Fruit fly (Drosophila melanogaster) whole organism, embryonic: ENCODE results near the gene cbt.

Experiments used
- ATbp ChIP-seq: fragments of 200-800 bp; sonication (Bioruptor generic); optimal IDR thresholded peaks from 2 replicates; lab custom pipeline; 2017; ENCODE audit warnings: missing biosample characterization, mild to moderate bottlenecking, missing genetic modification characterization, missing genetic modification reagents
- Atf3 ChIP-seq: fragments of 200-800 bp; sonication (Bioruptor generic); optimal IDR thresholded peaks from 3 replicates; lab custom pipeline; 2016; ENCODE audit warnings: missing biosample characterization, missing genetic modification characterization
- B-H2 ChIP-seq: fragments of 200-800 bp; sonication (Bioruptor generic); optimal IDR thresholded peaks from 2 replicates; lab custom pipeline; 2018; ENCODE audit warnings: missing biosample characterization, mild to moderate bottlenecking, missing genetic modification characterization
- Bgb ChIP-seq: fragments of 200-800 bp; sonication (Bioruptor generic); IDR thresholded peaks from 2 replicates; pipeline ENCODE4 v1.3.6; 2022; ENCODE audit warnings: missing biosample characterization, missing genetic modification characterization; ENCODE audit not compliant: partially characterized antibody
- Blimp-1 ChIP-seq: fragments of 200-800 bp; sonication (Bioruptor generic); optimal IDR thresholded peaks from 3 replicates; lab custom pipeline; 2018; ENCODE audit warnings: missing biosample characterization, missing genetic modification characterization, mild to moderate bottlenecking, moderate library complexity, missing genetic modification reagents
- CG10274 ChIP-seq: fragments of 200-800 bp; sonication (Bioruptor generic); optimal IDR thresholded peaks from 3 replicates; lab custom pipeline; 2017; ENCODE audit warnings: missing biosample characterization, mild to moderate bottlenecking, missing genetic modification characterization
- CG10565 ChIP-seq: fragments of 200-800 bp; sonication (Bioruptor generic); optimal IDR thresholded peaks from 3 replicates; lab custom pipeline; 2016; ENCODE audit warnings: missing biosample characterization, mild to moderate bottlenecking, missing genetic modification characterization
- CG11560 ChIP-seq: fragments of 200-800 bp; sonication (Bioruptor generic); IDR thresholded peaks from 3 replicates; pipeline ENCODE4 v1.3.6; 2022; ENCODE audit warnings: missing biosample characterization, missing genetic modification characterization
- CG11696 ChIP-seq: fragments of 200-800 bp; sonication (Bioruptor generic); IDR thresholded peaks from 2 replicates; pipeline ENCODE4 v1.3.6; 2022; ENCODE audit warnings: missing biosample characterization, missing genetic modification characterization
- CG12155 ChIP-seq: fragments of 200-800 bp; sonication (Bioruptor generic); optimal IDR thresholded peaks from 3 replicates; lab custom pipeline; 2016; ENCODE audit warnings: missing biosample characterization, missing genetic modification characterization
- CG13424 ChIP-seq: fragments of 200-800 bp; sonication (Bioruptor generic); optimal IDR thresholded peaks from 2 replicates; lab custom pipeline; 2019; ENCODE audit warnings: missing biosample characterization, mild to moderate bottlenecking, missing genetic modification characterization, moderate library complexity
- CG14050 ChIP-seq: fragments of 200-800 bp; sonication (Bioruptor generic); IDR thresholded peaks from 3 replicates; pipeline ENCODE4 v1.3.6; 2022; ENCODE audit warnings: missing biosample characterization, missing genetic modification characterization
- CG15479 ChIP-seq: fragments of 200-800 bp; sonication (Bioruptor generic); optimal IDR thresholded peaks from 3 replicates; lab custom pipeline; 2019; ENCODE audit warnings: missing biosample characterization, mild to moderate bottlenecking, missing genetic modification characterization, moderate library complexity
- CG16779 ChIP-seq: fragments of 200-800 bp; sonication (Bioruptor generic); IDR thresholded peaks from 2 replicates; pipeline ENCODE4 v1.3.6; 2022; ENCODE audit warnings: missing biosample characterization, missing genetic modification characterization
- CG16863 ChIP-seq: fragments of 200-800 bp; sonication (Bioruptor generic); optimal IDR thresholded peaks from 3 replicates; lab custom pipeline; 2016; ENCODE audit warnings: missing biosample characterization, missing genetic modification characterization
- CG17568 ChIP-seq: fragments of 200-800 bp; sonication (Bioruptor generic); optimal IDR thresholded peaks from 2 replicates; lab custom pipeline; 2018; ENCODE audit warnings: missing biosample characterization, mild to moderate bottlenecking, missing genetic modification characterization, moderate library complexity
- CG1832 ChIP-seq: fragments of 200-800 bp; sonication (Bioruptor generic); optimal IDR thresholded peaks from 2 replicates; lab custom pipeline; 2017; ENCODE audit warnings: missing biosample characterization, mild to moderate bottlenecking, missing genetic modification characterization, inconsistent platforms
- CG18599 ChIP-seq: fragments of 200-800 bp; sonication (Bioruptor generic); optimal IDR thresholded peaks from 3 replicates; lab custom pipeline; 2017; ENCODE audit warnings: missing biosample characterization, missing genetic modification characterization, mild to moderate bottlenecking, moderate library complexity, missing genetic modification reagents
- CG18764 ChIP-seq: fragments of 200-800 bp; sonication (Bioruptor generic); optimal IDR thresholded peaks from 3 replicates; lab custom pipeline; 2016; ENCODE audit warnings: missing biosample characterization, missing genetic modification characterization
- CG31365 ChIP-seq: fragments of 200-800 bp; sonication (Bioruptor generic); optimal IDR thresholded peaks from 2 replicates; lab custom pipeline; 2018; ENCODE audit warnings: missing biosample characterization, mild to moderate bottlenecking, missing genetic modification characterization
- CG33213 ChIP-seq: fragments of 200-800 bp; sonication (Bioruptor generic); optimal IDR thresholded peaks from 3 replicates; lab custom pipeline; 2016; ENCODE audit warnings: missing biosample characterization, missing genetic modification characterization
- CG42726 ChIP-seq: fragments of 200-800 bp; sonication (Bioruptor generic); IDR thresholded peaks from 2 replicates; pipeline ENCODE4 v1.3.6; 2022; ENCODE audit warnings: missing biosample characterization, missing genetic modification characterization; ENCODE audit not compliant: partially characterized antibody
- CG4282 ChIP-seq: fragments of 200-800 bp; sonication (Bioruptor generic); optimal IDR thresholded peaks from 2 replicates; lab custom pipeline; 2016; ENCODE audit warnings: missing biosample characterization, missing genetic modification characterization
- CG7745 ChIP-seq: fragments of 200-800 bp; sonication (Bioruptor generic); optimal IDR thresholded peaks from 2 replicates; lab custom pipeline; 2018; ENCODE audit warnings: missing biosample characterization, mild to moderate bottlenecking, missing genetic modification characterization, moderate library complexity
- CG7839 ChIP-seq: fragments of 200-800 bp; sonication (Bioruptor generic); optimal IDR thresholded peaks from 3 replicates; lab custom pipeline; 2018; ENCODE audit warnings: missing biosample characterization, mild to moderate bottlenecking, missing genetic modification characterization, moderate library complexity
- CG7928 ChIP-seq: fragments of 200-800 bp; sonication (Bioruptor generic); optimal IDR thresholded peaks from 2 replicates; lab custom pipeline; 2017; ENCODE audit warnings: missing biosample characterization, mild to moderate bottlenecking, missing genetic modification characterization
- CG8924 ChIP-seq: fragments of 200-800 bp; optimal IDR thresholded peaks from 3 replicates; lab custom pipeline; 2019; ENCODE audit warnings: missing biosample characterization, mild to moderate bottlenecking, missing genetic modification characterization, moderate library complexity
- E2f1 ChIP-seq: fragments of 200-800 bp; sonication (Bioruptor generic); IDR thresholded peaks from 2 replicates; pipeline ENCODE4 v1.3.6; 2022; ENCODE audit warnings: missing biosample characterization, missing genetic modification characterization
- Fer1 ChIP-seq: fragments of 200-800 bp; sonication (Bioruptor generic); optimal IDR thresholded peaks from 2 replicates; lab custom pipeline; 2017; ENCODE audit warnings: missing biosample characterization, mild to moderate bottlenecking, missing genetic modification characterization
- Fer3 ChIP-seq: fragments of 200-800 bp; sonication (Bioruptor generic); optimal IDR thresholded peaks from 2 replicates; lab custom pipeline; 2018; ENCODE audit warnings: missing biosample characterization, mild to moderate bottlenecking, missing genetic modification characterization, moderate library complexity
- HLH54F ChIP-seq: fragments of 200-800 bp; sonication (Bioruptor generic); optimal IDR thresholded peaks from 3 replicates; lab custom pipeline; 2016; ENCODE audit warnings: missing biosample characterization, missing genetic modification characterization
- MESR4 ChIP-seq: fragments of 200-800 bp; sonication (Bioruptor generic); optimal IDR thresholded peaks from 2 replicates; lab custom pipeline; 2018; ENCODE audit warnings: missing biosample characterization, mild to moderate bottlenecking, missing genetic modification characterization, moderate library complexity
- Meics ChIP-seq: fragments of 200-800 bp; sonication (Bioruptor generic); optimal IDR thresholded peaks from 2 replicates; lab custom pipeline; 2017; ENCODE audit warnings: missing biosample characterization, mild to moderate bottlenecking, missing genetic modification characterization
- Nf-YB ChIP-seq: fragments of 200-800 bp; sonication (Bioruptor generic); optimal IDR thresholded peaks from 3 replicates; lab custom pipeline; 2019; ENCODE audit warnings: missing biosample characterization, mild to moderate bottlenecking, missing genetic modification characterization, moderate library complexity
- Rfx ChIP-seq: fragments of 200-800 bp; sonication (Bioruptor generic); IDR thresholded peaks from 2 replicates; pipeline ENCODE4 v1.3.6; 2022; ENCODE audit warnings: missing biosample characterization, missing genetic modification characterization
- Sox102F ChIP-seq: fragments of 200-800 bp; sonication (Bioruptor generic); optimal IDR thresholded peaks from 2 replicates; lab custom pipeline; 2018; ENCODE audit warnings: missing biosample characterization, mild to moderate bottlenecking, missing genetic modification characterization, moderate library complexity
- Taf1 ChIP-seq: fragments of 200-800 bp; sonication (Bioruptor generic); IDR thresholded peaks from 2 replicates; pipeline ENCODE4 v1.3.6; 2022; ENCODE audit warnings: missing biosample characterization, missing genetic modification characterization
- Trl ChIP-seq, 3 experiments: fragments of >200 bp in 2 of 3; fragments of 200-800 bp in 1 of 3; sonication (Bioruptor generic) in 1 of 3; optimal IDR thresholded peaks; 2 replicates in 1 of 3; 3 replicates in 2 of 3; lab custom pipeline; 2016 to 2017; ENCODE audit warnings: missing biosample characterization in 1 of 3, missing genetic modification characterization in 1 of 3
- Vsx1 ChIP-seq: fragments of 200-800 bp; sonication (Bioruptor generic); optimal IDR thresholded peaks from 2 replicates; lab custom pipeline; 2017; ENCODE audit warnings: missing biosample characterization, mild to moderate bottlenecking, missing genetic modification characterization, missing genetic modification reagents
- az2 ChIP-seq: fragments of 200-800 bp; sonication (Bioruptor generic); optimal IDR thresholded peaks from 3 replicates; lab custom pipeline; 2016; ENCODE audit warnings: missing biosample characterization, missing genetic modification characterization
- bbx ChIP-seq: fragments of 200-800 bp; sonication (Bioruptor generic); IDR thresholded peaks from 2 replicates; pipeline ENCODE4 v1.3.6; 2022; ENCODE audit warnings: missing biosample characterization, missing genetic modification characterization; ENCODE audit not compliant: partially characterized antibody
- cwo ChIP-seq: fragments of 200-800 bp; sonication (Bioruptor generic); optimal IDR thresholded peaks from 3 replicates; lab custom pipeline; 2017; ENCODE audit warnings: missing biosample characterization, missing genetic modification characterization, mild to moderate bottlenecking, moderate library complexity, missing genetic modification reagents
- da ChIP-seq: fragments of 200-800 bp; sonication (Bioruptor generic); optimal IDR thresholded peaks from 2 replicates; lab custom pipeline; 2016; ENCODE audit warnings: missing biosample characterization, missing genetic modification characterization
- eve ChIP-seq, 2 experiments: fragments of >200 bp; optimal IDR thresholded peaks; 2 replicates each; lab custom pipeline; 2017; ENCODE audit warnings: missing biosample characterization in 2 of 2, missing genetic modification characterization in 2 of 2
- hbn ChIP-seq: fragments of 200-800 bp; sonication (Bioruptor generic); IDR thresholded peaks from 2 replicates; pipeline ENCODE4 v1.3.6; 2022; ENCODE audit warnings: missing biosample characterization, missing genetic modification characterization; ENCODE audit not compliant: partially characterized antibody
- kni ChIP-seq: fragments of 200-800 bp; sonication (Bioruptor generic); optimal IDR thresholded peaks from 3 replicates; lab custom pipeline; 2017; ENCODE audit warnings: mild to moderate bottlenecking, missing biosample characterization, missing genetic modification reagents, missing genetic modification characterization
- slou ChIP-seq: fragments of 200-800 bp; sonication (Bioruptor generic); optimal IDR thresholded peaks from 3 replicates; lab custom pipeline; 2016; ENCODE audit warnings: missing biosample characterization, missing genetic modification characterization
- tup ChIP-seq: fragments of 200-800 bp; sonication (Bioruptor generic); optimal IDR thresholded peaks from 2 replicates; lab custom pipeline; 2016; ENCODE audit warnings: missing biosample characterization, mild to moderate bottlenecking, missing genetic modification characterization, moderate library complexity
- zf30C ChIP-seq: fragments of 200-800 bp; sonication (Bioruptor generic); optimal IDR thresholded peaks from 3 replicates; lab custom pipeline; 2018; ENCODE audit warnings: missing biosample characterization, mild to moderate bottlenecking, missing genetic modification characterization

Gene cbt

dm6 chr2L:472073-472590 is 7.4 kb downstream of the cbt start, which contains the start of gene CG4297 (continued):
- no peak for TF ChIP-seq CG7745 (tag; lab: Kevin White, UChicago)
- peak; percentile 94 for TF ChIP-seq az2 (GFP tag; lab: Kevin White, UChicago)
- no peak for TF ChIP-seq CG15479 (GFP tag; lab: Kevin White, UChicago)
- peak; percentile 83 for TF ChIP-seq CG10274
- TF ChIP-seq Vsx1 (GFP tag; lab: Kevin White, UChicago), result peak; percentile 88
- peak; percentile 95 for TF ChIP-seq CG33213
- TF ChIP-seq hbn (GFP tag; lab: Robert Waterston, UW), result no peak
- peak; percentile 83 for TF ChIP-seq slou (GFP tag; lab: Kevin White, UChicago)
- peak; percentile 94 for TF ChIP-seq Fer1 (GFP tag; lab: Kevin White, UChicago)
- TF ChIP-seq cwo (GFP tag; lab: Kevin White, UChicago), result peak; percentile 93
- TF ChIP-seq Atf3 (GFP tag; lab: Kevin White, UChicago), result peak; percentile 92
- peak; percentile 55 for TF ChIP-seq kni (GFP tag; lab: Kevin White, UChicago)
- peak; percentile 91 for TF ChIP-seq Blimp-1
- TF ChIP-seq zf30C (GFP tag; lab: Kevin White, UChicago), result peak; percentile 97
- TF ChIP-seq CG7839, result peak; percentile 94
- peak; percentile 91 for TF ChIP-seq CG13424
- peak; percentile 83 for TF ChIP-seq CG31365 (tag; lab: Kevin White, UChicago)
- peak; percentile 83 for TF ChIP-seq tup (GFP tag; lab: Kevin White, UChicago)
- peak; percentile 95 for TF ChIP-seq Sox102F (GFP tag; lab: Kevin White, UChicago)
- TF ChIP-seq Taf1 (GFP tag; lab: Robert Waterston, UW), result no peak
- TF ChIP-seq CG18764, result peak; percentile 90
- TF ChIP-seq CG18599 (GFP tag; lab: Kevin White, UChicago), result peak; percentile 96
- no peak for TF ChIP-seq Rfx (GFP tag; lab: Robert Waterston, UW)
- peak; percentile 94 for TF ChIP-seq Meics (GFP tag; lab: Kevin White, UChicago)
- TF ChIP-seq Fer3 (tag; lab: Kevin White, UChicago), result peak; percentile 93
- peak; percentile 93 for TF ChIP-seq CG8924
- peak; percentile 86 for TF ChIP-seq CG12155 (GFP tag; lab: Kevin White, UChicago)
- peak; percentile 70 for TF ChIP-seq CG10565 (GFP tag; lab: Kevin White, UChicago)
- peak; percentile 79 for TF ChIP-seq B-H2 (GFP tag; lab: Kevin White, UChicago)
- TF ChIP-seq CG4282 (GFP tag; lab: Kevin White, UChicago), result peak; percentile 91
- TF ChIP-seq CG16779 (GFP tag; lab: Robert Waterston, UW), result no peak
- no peak for TF ChIP-seq CG14050 (GFP tag; lab: Robert Waterston, UW)
- TF ChIP-seq CG11696 (GFP tag; lab: Robert Waterston, UW), result no peak
- TF ChIP-seq ATbp, result peak; percentile 94
- peak; percentile 42 for TF ChIP-seq CG1832 (GFP tag; lab: Kevin White, UChicago)
- TF ChIP-seq bbx (GFP tag; lab: Robert Waterston, UW), result no peak
- TF ChIP-seq HLH54F (GFP tag; lab: Kevin White, UChicago), result peak; percentile 93
- peak; percentile 78 for TF ChIP-seq da (GFP tag; lab: Kevin White, UChicago)
- TF ChIP-seq CG17568, result peak; percentile 88
- TF ChIP-seq Trl (optimal IDR thresholded peaks at IDR 0.05; lab: Kevin White, UChicago), result peak; percentile 78 to 94
- TF ChIP-seq Trl (GFP tag; optimal IDR thresholded peaks at IDR 0.05; lab: Kevin White, UChicago), result peak; percentile 96
- peak in 1 of 2 experiments; percentile 97 for TF ChIP-seq eve (GFP tag; optimal IDR thresholded peaks at IDR 0.05; lab: Kevin White, UChicago)
- peak; percentile 41 for TF ChIP-seq MESR4 (GFP tag; lab: Kevin White, UChicago)
- peak; percentile 65 for TF ChIP-seq CG7928 (GFP tag; lab: Kevin White, UChicago)
- peak; percentile 92 for TF ChIP-seq CG16863 (GFP tag; lab: Kevin White, UChicago)
- TF ChIP-seq Bgb (GFP tag; lab: Robert Waterston, UW), result no peak
- no peak for TF ChIP-seq CG42726
- peak; percentile 62 for TF ChIP-seq Nf-YB (GFP tag; lab: Kevin White, UChicago)
- TF ChIP-seq CG11560, result no peak
- no peak for TF ChIP-seq E2f1 (GFP tag; lab: Robert Waterston, UW)
